Worm (Caenorhabditis elegans) whole organism, early embryonic: ENCODE results near the gene F25B5.5.
A peak's percentile ranks its signal among the peaks of the same experiment; 100 is the strongest.

ENCODE experiments used
- B0310.2 ChIP-seq: sonication (generic microtip); optimal IDR thresholded peaks from 2 replicates; lab custom pipeline; 2016; ENCODE audit warnings: mild to moderate bottlenecking, missing genetic modification characterization, missing compliant biosample characterization
- F13C5.2 ChIP-seq: sonication (generic microtip); optimal IDR thresholded peaks from 2 replicates; lab custom pipeline; 2017; ENCODE audit warnings: mild to moderate bottlenecking, missing genetic modification characterization, inconsistent platforms, missing compliant biosample characterization
- aly-1 ChIP-seq: sonication (generic microtip); optimal IDR thresholded peaks from 2 replicates; lab custom pipeline; 2016; ENCODE audit warnings: missing genetic modification characterization, missing compliant biosample characterization
- ama-1 ChIP-seq: fragments of 150-350 bp; optimal IDR thresholded peaks from 2 replicates; lab custom pipeline; 2014
- ceh-13 ChIP-seq: fragments of 200-800 bp; sonication (Bioruptor generic); optimal IDR thresholded peaks from 2 replicates; lab custom pipeline; 2018; ENCODE audit warnings: mild to moderate bottlenecking, missing genetic modification characterization, missing compliant biosample characterization
- ceh-36 ChIP-seq: sonication (generic microtip); optimal IDR thresholded peaks from 2 replicates; lab custom pipeline; 2016; ENCODE audit warnings: missing genetic modification characterization, inconsistent platforms, missing compliant biosample characterization
- ets-7 ChIP-seq: sonication (generic microtip); optimal IDR thresholded peaks from 2 replicates; lab custom pipeline; 2016; ENCODE audit warnings: missing genotype, missing genetic modification characterization, missing compliant biosample characterization
- flt-1 ChIP-seq: fragments of 200-800 bp; sonication (Bioruptor generic); IDR thresholded peaks from 2 replicates; pipeline ENCODE4 v1.3.6; 2022; ENCODE audit warnings: missing genetic modification characterization, missing compliant biosample characterization
- hmbx-1 ChIP-seq: sonication (generic microtip); optimal IDR thresholded peaks from 2 replicates; lab custom pipeline; 2016; ENCODE audit warnings: mild to moderate bottlenecking, missing genetic modification characterization, missing compliant biosample characterization
- hmg-4 ChIP-seq: fragments of 200-800 bp; sonication (Bioruptor generic); optimal IDR thresholded peaks from 2 replicates; lab custom pipeline; 2018; ENCODE audit warnings: mild to moderate bottlenecking, missing genetic modification characterization, missing compliant biosample characterization
- hnd-1 ChIP-seq: sonication (generic microtip); optimal IDR thresholded peaks from 2 replicates; lab custom pipeline; 2016; ENCODE audit warnings: missing genetic modification characterization, missing compliant biosample characterization
- pes-1 ChIP-seq: fragments of 200-800 bp; sonication (Bioruptor generic); IDR thresholded peaks from 2 replicates; pipeline ENCODE4 v1.3.6; 2022; ENCODE audit warnings: missing genetic modification reagents, missing genetic modification characterization, missing compliant biosample characterization
- scrt-1 ChIP-seq: fragments of 200-800 bp; sonication (Bioruptor generic); IDR thresholded peaks from 2 replicates; pipeline ENCODE4 v1.3.6; 2022; ENCODE audit warnings: missing genetic modification characterization, missing compliant biosample characterization
- sea-1 ChIP-seq: fragments of 200-800 bp; sonication (Bioruptor generic); conservative IDR thresholded peaks from 2 replicates; pipeline ENCODE4 v1.3.6; 2022; ENCODE audit warnings: missing genetic modification characterization, missing compliant biosample characterization
- tbx-11 ChIP-seq: fragments of 200-800 bp; sonication (Bioruptor generic); IDR thresholded peaks from 2 replicates; pipeline ENCODE4 v1.3.6; 2022; ENCODE audit warnings: missing genetic modification characterization, missing compliant biosample characterization
- tbx-37 ChIP-seq: fragments of 200-800 bp; sonication (Bioruptor generic); conservative IDR thresholded peaks from 2 replicates; pipeline ENCODE4 v1.3.6; 2022; ENCODE audit warnings: missing genetic modification reagents, missing genetic modification characterization, missing compliant biosample characterization
- tra-4 ChIP-seq: sonication (generic microtip); optimal IDR thresholded peaks from 2 replicates; lab custom pipeline; 2017; ENCODE audit warnings: missing genetic modification characterization, missing compliant biosample characterization

F25B5.5 gene

ce11 chrIII:5988010-5988409 lies 42.1 kb upstream of the F25B5.5 start:
- TF ChIP-seq F13C5.2 (tag; lab: Kevin White, UChicago) (no peak), scrt-1 (GFP tag; lab: Robert Waterston, UW) (no peak)

DNA sequence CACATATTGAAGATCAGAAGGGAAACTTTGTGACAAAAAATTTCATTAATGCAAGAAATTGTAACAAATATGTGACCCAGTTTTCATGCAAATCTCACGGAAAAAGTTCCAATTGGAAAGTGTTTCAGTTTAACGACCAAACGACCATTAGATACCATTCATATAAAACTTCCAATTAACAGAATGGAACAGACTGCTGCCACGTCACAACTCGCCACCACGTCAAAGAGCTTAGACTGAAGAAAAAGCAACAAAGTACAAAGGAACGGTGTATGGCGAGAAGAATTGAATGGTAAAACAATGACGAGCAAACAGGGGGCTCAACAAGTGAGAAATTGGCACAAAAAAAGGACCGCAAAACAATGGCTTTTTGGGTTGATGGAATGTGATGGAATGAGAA lies 39.4 kb upstream of the F25B5.5 start, which contains the start of gene T04C9.3:
T04C9.3 (plus strand) TSS at position 301 of the 400 bp plus-strand sequence.
- no peak for TF ChIP-seq tbx-11 (GFP tag; lab: Robert Waterston, UW)
- no peak for TF ChIP-seq F13C5.2 (tag; lab: Kevin White, UChicago)
- no peak for TF ChIP-seq ets-7 (tag; lab: Kevin White, UChicago)
- TF ChIP-seq sea-1 (GFP tag; lab: Robert Waterston, UW): no peak

DNA sequence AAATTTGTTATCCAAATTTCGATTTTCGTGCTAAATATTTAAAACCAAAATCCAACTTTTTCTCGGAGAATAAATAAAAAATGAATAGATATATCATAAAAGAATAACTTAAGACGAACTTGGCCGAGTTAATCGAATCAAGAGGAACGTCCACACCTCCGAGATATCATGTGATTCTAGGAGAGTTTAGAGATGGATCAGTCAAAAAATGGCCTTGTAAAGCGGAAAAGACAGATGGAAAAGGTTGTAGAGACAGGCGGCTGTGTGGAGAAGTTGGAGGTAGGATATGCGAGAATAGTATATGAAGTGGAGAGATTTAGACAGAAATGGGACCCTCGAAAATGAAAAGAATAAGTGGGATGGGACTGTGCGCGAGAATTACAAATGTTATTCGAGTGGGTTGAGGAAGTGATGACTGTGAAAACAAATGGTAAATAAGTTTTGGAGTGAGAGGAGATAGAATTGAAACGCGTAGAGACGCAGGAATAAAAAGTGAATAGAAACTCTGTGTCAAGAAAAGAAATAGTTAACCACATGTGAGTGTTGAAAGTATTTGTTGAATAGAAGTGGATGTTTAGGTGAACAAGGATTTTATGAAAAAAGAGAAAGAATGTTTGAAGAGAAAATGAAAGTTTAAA lies 36.9 kb upstream of the F25B5.5 start:
- no peak for TF ChIP-seq hmbx-1 (tag; lab: Kevin White, UChicago)
- TF ChIP-seq aly-1: no peak
- TF ChIP-seq tra-4 (tag; lab: Kevin White, UChicago): no peak
- no peak for TF ChIP-seq ceh-36

DNA sequence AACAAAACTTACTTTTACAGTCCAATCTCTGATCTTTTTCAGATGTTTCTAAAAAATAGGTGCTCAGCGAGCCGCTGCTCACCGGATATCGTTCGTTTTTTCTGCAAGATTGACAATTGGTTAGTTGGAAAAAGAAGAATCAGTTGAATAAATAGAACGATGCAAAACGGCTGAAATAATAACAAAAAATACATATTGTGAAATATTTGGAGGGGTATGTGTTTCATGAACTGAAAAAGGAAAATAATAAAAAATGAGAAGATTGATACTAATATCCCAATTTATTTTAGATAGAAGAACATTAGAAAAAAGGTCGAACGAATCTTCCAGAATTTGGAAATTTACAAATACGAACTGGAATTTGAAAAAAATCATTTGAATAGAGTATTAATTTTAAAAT lies 36.1 kb upstream of the F25B5.5 start, which contains the start of gene frm-2:
frm-2 (minus strand) TSS at position 101 of the 400 bp plus-strand sequence.
- no peak for TF ChIP-seq hnd-1 (tag; lab: Kevin White, UChicago)

DNA sequence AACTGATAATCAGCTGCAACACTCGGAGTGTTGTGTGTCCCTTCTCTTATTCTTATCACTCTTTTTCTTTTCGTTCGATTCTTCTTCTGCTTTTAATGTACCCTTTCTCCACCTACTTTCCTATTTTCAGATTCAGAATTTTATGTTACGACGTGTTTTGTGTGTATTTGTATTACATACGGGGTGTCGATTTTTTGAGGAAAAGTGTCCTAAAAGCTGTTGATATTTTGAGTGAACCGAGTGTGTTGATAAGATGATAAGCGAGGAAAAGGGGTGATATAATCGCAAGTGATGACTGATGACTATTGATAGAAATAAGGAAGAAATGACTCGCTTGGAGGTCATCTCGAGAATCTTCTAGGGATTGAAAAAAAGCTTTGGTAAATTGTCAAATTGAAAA lies 35.5 kb upstream of the F25B5.5 start:
- TF ChIP-seq tbx-37: no peak
- no peak for TF ChIP-seq ets-7 (tag; lab: Kevin White, UChicago)
- no peak for TF ChIP-seq tra-4 (tag; lab: Kevin White, UChicago)
- TF ChIP-seq tbx-11 (GFP tag; lab: Robert Waterston, UW): no peak
- TF ChIP-seq hmbx-1 (tag; lab: Kevin White, UChicago): no peak
- no peak for TF ChIP-seq F13C5.2 (tag; lab: Kevin White, UChicago)
- no peak for TF ChIP-seq aly-1
- no peak for TF ChIP-seq sea-1 (GFP tag; lab: Robert Waterston, UW)

ce11 chrIII:5980274-5980918 lies 34.5 kb upstream of the F25B5.5 start:
- TF ChIP-seq aly-1: no peak
- TF ChIP-seq hmg-4 (GFP tag; lab: Kevin White, UChicago): peak; percentile 18

- no peak for TF ChIP-seq hmbx-1 (tag; lab: Kevin White, UChicago)
- no peak for TF ChIP-seq tra-4 (tag; lab: Kevin White, UChicago)
- no peak for TF ChIP-seq aly-1
- no peak for TF ChIP-seq sea-1 (GFP tag; lab: Robert Waterston, UW)
- no peak for TF ChIP-seq ama-1 (lab: Kevin White, UChicago)
- no peak for TF ChIP-seq ceh-13 (GFP tag; lab: Kevin White, UChicago)
- TF ChIP-seq pes-1 (GFP tag; lab: Robert Waterston, UW): no peak
- no peak for TF ChIP-seq B0310.2 (tag; lab: Kevin White, UChicago)
- no peak for TF ChIP-seq F13C5.2 (tag; lab: Kevin White, UChicago)
Observed at ce11 chrIII:5976021-5976420, 30.1 kb upstream of the F25B5.5 start.

DNA sequence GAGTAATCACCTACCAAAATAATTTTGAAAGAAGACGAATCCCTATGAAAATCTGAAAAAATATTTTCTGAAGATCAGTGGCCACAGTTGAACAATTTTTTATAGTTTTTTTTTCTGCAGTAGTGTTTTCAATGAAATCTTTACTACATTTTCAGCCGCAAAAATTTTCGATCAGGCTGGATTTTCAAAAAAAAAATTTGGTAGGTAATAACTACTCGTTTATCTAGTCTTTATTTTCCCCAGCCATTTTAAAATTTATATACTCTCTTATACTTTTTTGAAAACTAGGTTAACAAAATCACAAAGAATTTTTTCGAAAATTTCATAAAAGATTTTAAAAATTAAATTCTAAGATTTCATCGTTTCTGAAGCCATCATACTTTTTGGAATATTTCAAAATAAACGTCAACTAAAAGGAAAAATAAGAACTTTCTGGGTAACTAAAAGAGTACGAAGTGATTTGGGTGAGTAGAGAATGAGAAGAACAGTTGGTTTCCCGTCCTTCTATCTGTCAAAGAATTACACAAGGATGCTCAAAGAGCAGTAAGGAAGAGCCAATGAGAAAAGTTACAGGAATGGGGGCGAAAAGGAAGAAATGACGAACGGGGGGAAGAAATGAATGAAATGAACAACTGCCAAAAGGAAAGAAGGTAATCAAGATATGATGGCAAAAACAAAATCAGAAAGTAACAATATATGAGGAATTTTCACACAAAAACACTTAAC lies 29.2 kb upstream of the F25B5.5 start, which contains the start of gene mlp-1:
mlp-1 (minus strand) TSS at position 51 of the 726 bp plus-strand sequence.
- TF ChIP-seq ama-1 (lab: Kevin White, UChicago) (no peak), sea-1 (GFP tag; lab: Robert Waterston, UW) (no peak), tbx-11 (GFP tag; lab: Robert Waterston, UW) (no peak), ceh-36 (no peak)

ce11 chrIII:5967640-5968039 lies 21.7 kb upstream of the F25B5.5 start:
- no peak for TF ChIP-seq tra-4 (tag; lab: Kevin White, UChicago)
- no peak for TF ChIP-seq flt-1 (GFP tag; lab: Robert Waterston, UW)
- no peak for TF ChIP-seq pes-1 (GFP tag; lab: Robert Waterston, UW)
- no peak for TF ChIP-seq F13C5.2 (tag; lab: Kevin White, UChicago)
- TF ChIP-seq tbx-11 (GFP tag; lab: Robert Waterston, UW): no peak
- TF ChIP-seq hmg-4 (GFP tag; lab: Kevin White, UChicago): no peak
- TF ChIP-seq aly-1: no peak
- TF ChIP-seq sea-1 (GFP tag; lab: Robert Waterston, UW): no peak
- no peak for TF ChIP-seq tbx-37
- no peak for TF ChIP-seq scrt-1 (GFP tag; lab: Robert Waterston, UW)
- TF ChIP-seq hmbx-1 (tag; lab: Kevin White, UChicago): no peak
- TF ChIP-seq ama-1 (lab: Kevin White, UChicago): no peak
- no peak for TF ChIP-seq ceh-36
- TF ChIP-seq ceh-13 (GFP tag; lab: Kevin White, UChicago): no peak
- TF ChIP-seq B0310.2 (tag; lab: Kevin White, UChicago): no peak
- no peak for TF ChIP-seq hnd-1 (tag; lab: Kevin White, UChicago)
- no peak for TF ChIP-seq ets-7 (tag; lab: Kevin White, UChicago)
